Fruit fly (Drosophila melanogaster): Measurements from ENCODE around the gene CG17600.

CG17600 gene

dm6 chrX:22487667-22488593 lies 27.1 kb upstream of the CG17600 start (continued):
- TF ChIP-seq Doc2 (GFP tag; IDR thresholded peaks at IDR 0.05) (no peak), CG8924 (tag; optimal IDR thresholded peaks at IDR 0.05) (peak; percentile 39), CG7745 (tag; optimal IDR thresholded peaks at IDR 0.05) (no peak), CG12659 (GFP tag; optimal IDR thresholded peaks at IDR 0.05) (peak; percentile 42), CG2875 (GFP tag; optimal IDR thresholded peaks at IDR 0.05) (no peak), CG3847 (GFP tag; IDR thresholded peaks at IDR 0.05) (peak; percentile 56), slbo (GFP tag; IDR thresholded peaks at IDR 0.05) (peak; percentile 66), tup (GFP tag; optimal IDR thresholded peaks at IDR 0.05) (no peak), br (optimal IDR thresholded peaks at IDR 0.05) (no peak), B-H2 (GFP tag; optimal IDR thresholded peaks at IDR 0.05) (no peak), Eip74EF (GFP tag; optimal IDR thresholded peaks at IDR 0.05) (no peak), fd102C (GFP tag; optimal IDR thresholded peaks at IDR 0.05) (no peak), Chrac-16 (GFP tag; optimal IDR thresholded peaks at IDR 0.05) (no peak), CG31224 (GFP tag; IDR thresholded peaks at IDR 0.05) (peak; percentile 16; the same call in 1 of the 2 replicates), CG13123 (GFP tag; optimal IDR thresholded peaks at IDR 0.05) (no peak), CG32767 (GFP tag; IDR thresholded peaks at IDR 0.05) (no peak), bigmax (GFP tag; optimal IDR thresholded peaks at IDR 0.05) (no peak), knrl (GFP tag; IDR thresholded peaks at IDR 0.05; ENCODE audit: partially characterized antibody) (no peak), Dll (GFP tag; IDR thresholded peaks at IDR 0.05; ENCODE audit: partially characterized antibody) (no peak), CG17359 (tag; optimal IDR thresholded peaks at IDR 0.05) (peak; percentile 54), CG1647 (GFP tag; optimal IDR thresholded peaks at IDR 0.05) (no peak), Oli (tag; optimal IDR thresholded peaks at IDR 0.05) (peak; percentile 51), z (GFP tag; IDR thresholded peaks at IDR 0.05) (no peak), cas (GFP tag; IDR thresholded peaks at IDR 0.05) (no peak), Antp (GFP tag; optimal IDR thresholded peaks at IDR 0.05) (no peak), Med (GFP tag) (peak; percentile 84), CkIIα-i1 (GFP tag; IDR thresholded peaks at IDR 0.05) (no peak), ato (GFP tag; IDR thresholded peaks at IDR 0.05; ENCODE audit: partially characterized antibody) (no peak), NfI (GFP tag; optimal IDR thresholded peaks at IDR 0.05) (peak; percentile 17), CG8281 (tag; optimal IDR thresholded peaks at IDR 0.05) (no peak), E2f2 (GFP tag; IDR thresholded peaks at IDR 0.05) (peak; percentile 19; the same call in 1 of the 2 replicates), maf-S (GFP tag; optimal IDR thresholded peaks at IDR 0.05) (no peak), Ravus (GFP tag; IDR thresholded peaks at IDR 0.05) (peak; percentile 20; the same call in 1 of the 2 replicates), crp (GFP tag; optimal IDR thresholded peaks at IDR 0.05) (peak in 1 of 2 experiments; percentile 63), mld (GFP tag; IDR thresholded peaks at IDR 0.05; ENCODE audit: partially characterized antibody) (no peak), CG15073 (GFP tag; optimal IDR thresholded peaks at IDR 0.05) (no peak), Neu2 (GFP tag; optimal IDR thresholded peaks at IDR 0.05; ENCODE audit: borderline replicate concordance) (no peak), H15 (GFP tag; IDR thresholded peaks at IDR 0.05) (no peak), CG1832 (GFP tag; optimal IDR thresholded peaks at IDR 0.05) (no peak), kni (GFP tag; optimal IDR thresholded peaks at IDR 0.05) (no peak), salm (tag; optimal IDR thresholded peaks at IDR 0.05) (no peak), CG14710 (tag; optimal IDR thresholded peaks at IDR 0.05) (peak; percentile 23), jigr1 (GFP tag; IDR thresholded peaks at IDR 0.05) (no peak), CG6254 (GFP tag; optimal IDR thresholded peaks at IDR 0.05) (no peak), CG13624 (GFP tag; optimal IDR thresholded peaks at IDR 0.05) (no peak), chif (GFP tag; optimal IDR thresholded peaks at IDR 0.05) (no peak), CG8944 (GFP tag; optimal IDR thresholded peaks at IDR 0.05) (no peak), ssp (GFP tag; IDR thresholded peaks at IDR 0.05) (no peak)

Measured in whole organism, embryonic.